Fruit fly (Drosophila melanogaster): ENCODE data around the gene AP-1gamma.
A peak's percentile ranks its signal among the peaks of the same experiment; 100 is the strongest.

AP-1gamma gene

dm6 chrX:9067754-9068477, 40.6 kb upstream of the AP-1gamma start, which contains the start of gene CG15365 (continued):
- TF ChIP-seq CG18599 (GFP tag; optimal IDR thresholded peaks at IDR 0.05): no peak
- TF ChIP-seq CG33557 (GFP tag; optimal IDR thresholded peaks at IDR 0.05): no peak
- no peak for TF ChIP-seq sna (GFP tag; IDR thresholded peaks at IDR 0.05; ENCODE audit: partially characterized antibody)
- TF ChIP-seq CG2120 (GFP tag; optimal IDR thresholded peaks at IDR 0.05): no peak
- TF ChIP-seq Sox102F (GFP tag; optimal IDR thresholded peaks at IDR 0.05): no peak
- no peak for TF ChIP-seq CG11085 (GFP tag; IDR thresholded peaks at IDR 0.05)
- TF ChIP-seq CG15269 (tag; optimal IDR thresholded peaks at IDR 0.05): peak; percentile 9
- no peak for TF ChIP-seq CG8944 (GFP tag; optimal IDR thresholded peaks at IDR 0.05)
- no peak for TF ChIP-seq Atf3 (GFP tag; optimal IDR thresholded peaks at IDR 0.05)
- no peak for TF ChIP-seq Dek (tag; optimal IDR thresholded peaks at IDR 0.05)
- TF ChIP-seq MBD-R2 (GFP tag; IDR thresholded peaks at IDR 0.05): no peak
- TF ChIP-seq CG15514 (GFP tag; optimal IDR thresholded peaks at IDR 0.05): no peak
- TF ChIP-seq Abd-B (GFP tag; optimal IDR thresholded peaks at IDR 0.05): no peak
- TF ChIP-seq sd (tag; optimal IDR thresholded peaks at IDR 0.05): no peak
- no peak for TF ChIP-seq CG11696 (GFP tag; IDR thresholded peaks at IDR 0.05)
- TF ChIP-seq sr (GFP tag; IDR thresholded peaks at IDR 0.05): no peak
- TF ChIP-seq CG11560 (tag; IDR thresholded peaks at IDR 0.05): no peak
- TF ChIP-seq chinmo (GFP tag; IDR thresholded peaks at IDR 0.05; ENCODE audit: partially characterized antibody): peak; percentile 76; the same call in 3 of the 4 replicates
- TF ChIP-seq CG7372 (GFP tag; IDR thresholded peaks at IDR 0.05): no peak
- TF ChIP-seq Vsx1 (GFP tag; optimal IDR thresholded peaks at IDR 0.05): no peak
- no peak for TF ChIP-seq Bteb2 (GFP tag; optimal IDR thresholded peaks at IDR 0.05)
- no peak for TF ChIP-seq tgo (GFP tag; IDR thresholded peaks at IDR 0.05)
- TF ChIP-seq CG15696 (tag; optimal IDR thresholded peaks at IDR 0.05): no peak
- TF ChIP-seq NFAT (GFP tag; IDR thresholded peaks at IDR 0.05): peak; percentile 39
- TF ChIP-seq HmgD (GFP tag; optimal IDR thresholded peaks at IDR 0.05): no peak
- no peak for TF ChIP-seq CG10565 (GFP tag; optimal IDR thresholded peaks at IDR 0.05)
- TF ChIP-seq Dll (GFP tag; IDR thresholded peaks at IDR 0.05; ENCODE audit: partially characterized antibody): no peak
- TF ChIP-seq nerfin-1 (tag; optimal IDR thresholded peaks at IDR 0.05): no peak
- TF ChIP-seq Hmx (GFP tag; optimal IDR thresholded peaks at IDR 0.05): no peak
- no peak for TF ChIP-seq CG10209 (GFP tag; optimal IDR thresholded peaks at IDR 0.05)
- no peak for TF ChIP-seq CG5180 (GFP tag; optimal IDR thresholded peaks at IDR 0.05)
- no peak for TF ChIP-seq H2.0 (GFP tag; IDR thresholded peaks at IDR 0.05)
- TF ChIP-seq CG12769 (tag; optimal IDR thresholded peaks at IDR 0.05): no peak
- no peak for TF ChIP-seq CG3065 (GFP tag; optimal IDR thresholded peaks at IDR 0.05)
- no peak for TF ChIP-seq Bdp1 (GFP tag; optimal IDR thresholded peaks at IDR 0.05)
- no peak for TF ChIP-seq Antp (GFP tag; optimal IDR thresholded peaks at IDR 0.05)
- TF ChIP-seq chif (GFP tag; optimal IDR thresholded peaks at IDR 0.05): no peak
- TF ChIP-seq Atf-2 (GFP tag; optimal IDR thresholded peaks at IDR 0.05): no peak
- TF ChIP-seq Drgx (GFP tag; IDR thresholded peaks at IDR 0.05): peak; percentile 47; the same call in 1 of the 2 replicates
- TF ChIP-seq pan (optimal IDR thresholded peaks at IDR 0.05): no peak
- peak in 1 of 2 experiments; percentile 32 for TF ChIP-seq pan (GFP tag; optimal IDR thresholded peaks at IDR 0.05 in 1 of 2, IDR thresholded peaks at IDR 0.05 in 1 of 2)
- no peak for TF ChIP-seq da (GFP tag; optimal IDR thresholded peaks at IDR 0.05)
- TF ChIP-seq Sry-β (GFP tag; optimal IDR thresholded peaks at IDR 0.05): peak; percentile 78
- peak; percentile 47 for TF ChIP-seq row (GFP tag; IDR thresholded peaks at IDR 0.05)
- no peak for TF ChIP-seq Usf (GFP tag; optimal IDR thresholded peaks at IDR 0.05)
- peak; percentile 43 for TF ChIP-seq Myb (GFP tag; optimal IDR thresholded peaks at IDR 0.05)
- TF ChIP-seq exex (tag; optimal IDR thresholded peaks at IDR 0.05): no peak
- no peak for TF ChIP-seq Dip2 (GFP tag; IDR thresholded peaks at IDR 0.05)
- TF ChIP-seq gt (GFP tag; IDR thresholded peaks at IDR 0.05): no peak
- TF ChIP-seq Xbp1 (GFP tag; optimal IDR thresholded peaks at IDR 0.05): no peak
